Fruit fly (Drosophila melanogaster): Measurements from ENCODE around the gene CrebA.

The CrebA gene

DNA sequence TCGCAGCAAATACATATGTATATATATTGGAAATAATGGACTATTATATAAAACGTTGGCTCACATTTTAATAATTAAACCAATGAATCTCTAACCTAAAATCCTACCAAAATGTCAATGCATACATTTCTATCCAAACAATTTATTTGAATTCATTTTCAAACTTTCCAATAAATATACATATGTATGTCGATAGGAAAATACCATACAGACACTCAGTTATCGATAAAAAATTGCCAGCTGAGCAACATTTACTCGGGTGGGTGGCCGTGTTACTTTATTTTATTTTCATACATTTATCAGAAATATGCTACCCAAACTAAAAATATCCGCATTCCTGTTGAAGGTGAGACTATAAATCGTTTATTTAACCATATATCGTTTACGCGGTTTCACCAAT, 41.2 kb downstream of the CrebA start, which contains the start of gene Ufsp2 (continued):
- TF ChIP-seq CG33213 (GFP tag; optimal IDR thresholded peaks at IDR 0.05) (no peak), Atf3 (GFP tag; optimal IDR thresholded peaks at IDR 0.05) (no peak), corto (GFP tag; optimal IDR thresholded peaks at IDR 0.05) (no peak), CG18262 (tag; optimal IDR thresholded peaks at IDR 0.05) (no peak), E2f2 (GFP tag; IDR thresholded peaks at IDR 0.05) (peak; percentile 58; the same call in 1 of the 2 replicates), CG42726 (GFP tag; IDR thresholded peaks at IDR 0.05; ENCODE audit: partially characterized antibody) (no peak), CG6654 (GFP tag; optimal IDR thresholded peaks at IDR 0.05) (no peak), trem (tag; optimal IDR thresholded peaks at IDR 0.05) (peak; percentile 22), CG4854 (GFP tag; optimal IDR thresholded peaks at IDR 0.05) (no peak), ind (GFP tag; optimal IDR thresholded peaks at IDR 0.05) (no peak), gem (tag; optimal IDR thresholded peaks at IDR 0.05) (no peak), stwl (tag; optimal IDR thresholded peaks at IDR 0.05) (peak; percentile 24), CG11723 (GFP tag; optimal IDR thresholded peaks at IDR 0.05) (no peak), dimm (GFP tag; IDR thresholded peaks at IDR 0.05) (no peak), CG34376 (GFP tag; optimal IDR thresholded peaks at IDR 0.05) (no peak), CG1832 (GFP tag; optimal IDR thresholded peaks at IDR 0.05) (no peak), crp (GFP tag; optimal IDR thresholded peaks at IDR 0.05) (peak in 1 of 2 experiments; percentile 69), Scr (GFP tag; IDR thresholded peaks at IDR 0.05; ENCODE audit: partially characterized antibody) (peak; percentile 41; the same call in 1 of the 2 replicates), trh (GFP tag; optimal IDR thresholded peaks at IDR 0.05) (no peak), CG8089 (GFP tag; optimal IDR thresholded peaks at IDR 0.05) (no peak), CG6791 (GFP tag; IDR thresholded peaks at IDR 0.05; ENCODE audit: partially characterized antibody) (no peak), CG10462 (GFP tag; optimal IDR thresholded peaks at IDR 0.05) (no peak), E2f1 (GFP tag; IDR thresholded peaks at IDR 0.05) (no peak), CG3281 (GFP tag; optimal IDR thresholded peaks at IDR 0.05) (no peak), schlank (tag; optimal IDR thresholded peaks at IDR 0.05) (no peak), bcd (GFP tag; optimal IDR thresholded peaks at IDR 0.05) (no peak), eyg (GFP tag; optimal IDR thresholded peaks at IDR 0.05) (no peak), sens (GFP tag) (no peak), BEAF-32 (GFP tag; optimal IDR thresholded peaks at IDR 0.05) (peak; percentile 15), Hmr (GFP tag; optimal IDR thresholded peaks at IDR 0.05) (no peak), z (GFP tag; IDR thresholded peaks at IDR 0.05) (no peak), CG17328 (GFP tag; IDR thresholded peaks at IDR 0.05) (no peak), YL-1 (GFP tag; optimal IDR thresholded peaks at IDR 0.05) (peak; percentile 31), NC2α (GFP tag; optimal IDR thresholded peaks at IDR 0.05) (no peak), CG2199 (GFP tag; IDR thresholded peaks at IDR 0.05) (no peak), zen2 (GFP tag; IDR thresholded peaks at IDR 0.05; ENCODE audit: partially characterized antibody) (0 out of 3 replicates have a peak, but pooled peaks have one; percentile 48), CG34224 (GFP tag; IDR thresholded peaks at IDR 0.05; ENCODE audit: partially characterized antibody) (peak; percentile 61; the same call in 2 of the 3 replicates), CG17186 (GFP tag; optimal IDR thresholded peaks at IDR 0.05) (no peak), Dp (GFP tag; optimal IDR thresholded peaks at IDR 0.05) (peak; percentile 52), CG2116 (GFP tag; optimal IDR thresholded peaks at IDR 0.05) (peak; percentile 26), CG3726 (GFP tag; IDR thresholded peaks at IDR 0.05) (no peak), Sox100B (GFP tag; optimal IDR thresholded peaks at IDR 0.05) (no peak), ERR (GFP tag; optimal IDR thresholded peaks at IDR 0.05) (no peak), CG3065 (GFP tag; optimal IDR thresholded peaks at IDR 0.05) (no peak), prd (optimal IDR thresholded peaks at IDR 0.05) (no peak), prd (GFP tag; IDR thresholded peaks at IDR 0.05) (no peak), Dll (GFP tag; IDR thresholded peaks at IDR 0.05; ENCODE audit: partially characterized antibody) (peak; percentile 46; the same call in 2 of the 4 replicates), Hey (tag; optimal IDR thresholded peaks at IDR 0.05) (no peak), CG8281 (tag; optimal IDR thresholded peaks at IDR 0.05) (no peak), D19B (GFP tag; optimal IDR thresholded peaks at IDR 0.05) (no peak), Camta (GFP tag; optimal IDR thresholded peaks at IDR 0.05) (no peak)

Measured in whole organism, embryonic.